Worm (Caenorhabditis elegans) whole organism, midembryonic: ENCODE measurements around the gene pitp-1.

ENCODE experiments used
- T22C8.4 ChIP-seq: fragments of 200-800 bp; sonication (Bioruptor generic); IDR thresholded peaks from 2 replicates; pipeline ENCODE4 v1.3.6; 2022; ENCODE audit warnings: missing genetic modification characterization, missing compliant biosample characterization
- cog-1 ChIP-seq: sonication (generic microtip); optimal IDR thresholded peaks from 2 replicates; lab custom pipeline; 2016; ENCODE audit warnings: missing genetic modification characterization, missing compliant biosample characterization
- flt-1 ChIP-seq: fragments of 200-800 bp; sonication (Bioruptor generic); IDR thresholded peaks from 2 replicates; pipeline ENCODE4 v1.3.6; 2022; ENCODE audit warnings: missing genetic modification characterization, missing compliant biosample characterization
- klf-2 ChIP-seq: fragments of 200-800 bp; sonication (Bioruptor generic); conservative IDR thresholded peaks from 2 replicates; pipeline ENCODE4 v1.3.6; 2022; ENCODE audit warnings: missing genetic modification reagents, missing genetic modification characterization, missing compliant biosample characterization
- med-1 ChIP-seq: sonication (generic microtip); optimal IDR thresholded peaks from 2 replicates; lab custom pipeline; 2017; ENCODE audit warnings: missing genetic modification characterization, mild to moderate bottlenecking, missing compliant biosample characterization, antibody characterized with exemption, missing genetic modification reagents; ENCODE audit not compliant: insufficient read depth
- ref-1 ChIP-seq: fragments of 200-800 bp; sonication (Bioruptor generic); conservative IDR thresholded peaks from 2 replicates; pipeline ENCODE4 v1.3.6; 2022; ENCODE audit warnings: missing genetic modification reagents, missing genetic modification characterization, missing compliant biosample characterization
- tab-1 ChIP-seq: fragments of 200-800 bp; sonication (Bioruptor generic); IDR thresholded peaks from 2 replicates; pipeline ENCODE4 v1.3.6; 2022; ENCODE audit warnings: missing genetic modification characterization, missing compliant biosample characterization
- ztf-23 ChIP-seq: fragments of 200-800 bp; sonication (Bioruptor generic); IDR thresholded peaks from 2 replicates; pipeline ENCODE4 v1.3.6; 2022; ENCODE audit warnings: missing genetic modification reagents, missing genetic modification characterization, missing compliant biosample characterization

- TF ChIP-seq T22C8.4 (GFP tag; lab: Robert Waterston, UW) (no peak), tab-1 (no peak), klf-2 (GFP tag; lab: Robert Waterston, UW) (no peak), flt-1 (no peak), med-1 (GFP tag; lab: Kevin White, UChicago) (no peak), ref-1 (GFP tag; lab: Robert Waterston, UW) (no peak), ztf-23 (GFP tag; lab: Robert Waterston, UW) (no peak), cog-1 (no peak)
Observed at ce11 chrIII:3493138-3493537, 36.5 kb downstream of the pitp-1 start, which contains the start of gene gly-14.
